Worm (Caenorhabditis elegans) whole organism, L4 larva: ENCODE data around the gene let-716.

Experiments
- F49E8.2 ChIP-seq: sonication (generic microtip); optimal IDR thresholded peaks from 2 replicates; lab custom pipeline; 2016; ENCODE audit warnings: missing compliant biosample characterization, mild to moderate bottlenecking, missing genetic modification characterization, borderline replicate concordance
- T26A8.4 ChIP-seq: fragments of 200-800 bp; sonication (Bioruptor generic); IDR thresholded peaks from 2 replicates; pipeline ENCODE4 v1.3.6; 2022; ENCODE audit warnings: missing genetic modification characterization, missing compliant biosample characterization
- Y105C5A.15 ChIP-seq: fragments of 200-800 bp; sonication (Bioruptor generic); IDR thresholded peaks from 2 replicates; pipeline ENCODE4 v1.3.6; 2022; ENCODE audit warnings: missing genetic modification characterization, missing compliant biosample characterization
- ZK546.5 ChIP-seq, 2 experiments: sonication (generic microtip); optimal IDR thresholded peaks; 2 replicates each; lab custom pipeline; 2017; ENCODE audit warnings: missing biosample characterization in 2 of 2, missing genetic modification characterization in 2 of 2
- aha-1 ChIP-seq: fragments of 150-350 bp; peaks from one replicate; lab custom pipeline; 2014; ENCODE audit warnings: missing biosample characterization, missing genetic modification characterization
- attf-4 ChIP-seq: sonication (generic microtip); optimal IDR thresholded peaks from 3 replicates; lab custom pipeline; 2017; ENCODE audit warnings: missing biosample characterization, missing genetic modification characterization
- dve-1 ChIP-seq: sonication (generic microtip); optimal IDR thresholded peaks from 2 replicates; lab custom pipeline; 2017; ENCODE audit warnings: antibody characterized with exemption, mild to moderate bottlenecking, missing genetic modification characterization, missing compliant biosample characterization; ENCODE audit not compliant: insufficient read depth
- hlh-30 ChIP-seq: sonication (generic microtip); optimal IDR thresholded peaks from 2 replicates; lab custom pipeline; 2017; ENCODE audit warnings: antibody characterized with exemption, mild to moderate bottlenecking, missing genetic modification characterization, missing compliant biosample characterization; ENCODE audit not compliant: insufficient read depth
- lin-39 ChIP-seq: fragments of 150-350 bp; optimal IDR thresholded peaks from 2 replicates; lab custom pipeline; 2014; ENCODE audit warnings: missing biosample characterization, missing genetic modification reagents, missing genetic modification characterization
- nhr-76 ChIP-seq: fragments of 150-350 bp; optimal IDR thresholded peaks from 2 replicates; lab custom pipeline; 2014; ENCODE audit warnings: missing biosample characterization, missing genetic modification characterization
- unc-62 ChIP-seq, 3 experiments: fragments of 150-350 bp in 1 of 3; sonication (generic microtip); optimal IDR thresholded peaks in 2 of 3; peaks in 1 of 3; 1 replicate in 1 of 3; 2 replicates in 2 of 3; lab custom pipeline; 2014 to 2017; ENCODE audit warnings: missing biosample characterization in 3 of 3, missing genetic modification characterization in 3 of 3, missing genetic modification reagents in 3 of 3, missing genotype in 1 of 3

DNA sequence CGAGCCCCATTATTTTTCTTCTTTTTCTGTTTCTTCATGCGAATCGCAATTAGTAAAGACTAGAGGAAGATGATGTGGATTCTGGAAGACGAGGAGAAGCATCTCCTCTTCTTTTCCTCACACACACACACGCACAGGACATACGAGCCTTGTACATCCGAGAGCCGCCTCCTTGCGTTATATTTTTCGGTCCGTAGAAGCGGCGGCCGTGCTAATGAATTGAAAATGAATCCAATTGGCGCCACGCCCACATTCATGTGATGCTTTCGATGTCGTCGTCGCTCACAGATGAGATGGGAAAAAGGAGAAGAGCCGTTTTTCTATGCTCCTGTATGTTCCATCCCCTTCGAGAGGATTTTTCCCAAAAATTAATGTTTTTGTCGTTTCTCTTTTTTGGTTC lies 31.9 kb upstream of the let-716 start:
- TF ChIP-seq T26A8.4: no peak
- peak in 1 of 2 experiments; percentile 53 for TF ChIP-seq unc-62 (GFP tag; optimal IDR thresholded peaks at IDR 0.05 in 1 of 2; lab: Kevin White, UChicago)
- TF ChIP-seq unc-62 (tag; optimal IDR thresholded peaks at IDR 0.05; lab: Kevin White, UChicago): no peak
- peak; percentile 61 for TF ChIP-seq aha-1 (tag; lab: Kevin White, UChicago)
- TF ChIP-seq lin-39: no peak
- TF ChIP-seq ZK546.5 (tag; optimal IDR thresholded peaks at IDR 0.05; lab: Kevin White, UChicago): no peak
- TF ChIP-seq Y105C5A.15 (GFP tag; lab: Robert Waterston, UW): no peak
- no peak for TF ChIP-seq attf-4 (tag; lab: Kevin White, UChicago)
- no peak for TF ChIP-seq F49E8.2 (tag; lab: Kevin White, UChicago)
- no peak for TF ChIP-seq nhr-76 (tag; lab: Kevin White, UChicago)
- no peak for TF ChIP-seq dve-1 (tag; lab: Kevin White, UChicago)
- TF ChIP-seq hlh-30 (tag; lab: Kevin White, UChicago): peak; percentile 7
